Fruit fly (Drosophila melanogaster) whole organism, embryonic: ENCODE results near the gene CG2712.

Experiments used
- Awh ChIP-seq: fragments of 200-800 bp; sonication (Bioruptor generic); IDR thresholded peaks from 2 replicates; pipeline ENCODE4, ENCODE4 v1.3.6; 2022; ENCODE audit warnings: missing biosample characterization, missing genetic modification characterization
- Bdp1 ChIP-seq: fragments of 200-800 bp; sonication (Bioruptor generic); optimal IDR thresholded peaks from 3 replicates; lab custom pipeline; 2016; ENCODE audit warnings: missing biosample characterization, missing genetic modification characterization
- CG10209 ChIP-seq: fragments of 200-800 bp; sonication (Bioruptor generic); optimal IDR thresholded peaks from 3 replicates; lab custom pipeline; 2017; ENCODE audit warnings: missing biosample characterization, mild to moderate bottlenecking, missing genetic modification characterization, missing genetic modification reagents
- CG10543 ChIP-seq: fragments of 200-800 bp; sonication (Bioruptor generic); optimal IDR thresholded peaks from 3 replicates; lab custom pipeline; 2017; ENCODE audit warnings: missing biosample characterization, mild to moderate bottlenecking, missing genetic modification characterization, moderate library complexity
- CG11398 ChIP-seq: fragments of 200-800 bp; sonication (Bioruptor generic); optimal IDR thresholded peaks from 2 replicates; lab custom pipeline; 2016; ENCODE audit warnings: missing biosample characterization, missing genetic modification characterization
- CG12299 ChIP-seq: fragments of 200-800 bp; sonication (Bioruptor generic); optimal IDR thresholded peaks from 2 replicates; lab custom pipeline; 2018; ENCODE audit warnings: missing biosample characterization, mild to moderate bottlenecking, missing genetic modification characterization
- CG12391 ChIP-seq: fragments of 200-800 bp; sonication (Bioruptor generic); optimal IDR thresholded peaks from 3 replicates; lab custom pipeline; 2018; ENCODE audit warnings: missing biosample characterization, mild to moderate bottlenecking, missing genetic modification characterization, moderate library complexity
- CG13424 ChIP-seq: fragments of 200-800 bp; sonication (Bioruptor generic); optimal IDR thresholded peaks from 2 replicates; lab custom pipeline; 2019; ENCODE audit warnings: missing biosample characterization, mild to moderate bottlenecking, missing genetic modification characterization, moderate library complexity
- CG13624 ChIP-seq: fragments of 200-800 bp; sonication (Bioruptor generic); optimal IDR thresholded peaks from 2 replicates; lab custom pipeline; 2016; ENCODE audit warnings: missing biosample characterization, missing genetic modification characterization
- CG13894 ChIP-seq: fragments of 200-800 bp; sonication (Bioruptor generic); optimal IDR thresholded peaks from 3 replicates; lab custom pipeline; 2018; ENCODE audit warnings: missing biosample characterization, mild to moderate bottlenecking, missing genetic modification characterization, moderate library complexity
- CG14050 ChIP-seq: fragments of 200-800 bp; sonication (Bioruptor generic); IDR thresholded peaks from 3 replicates; pipeline ENCODE4 v1.3.6; 2022; ENCODE audit warnings: missing biosample characterization, missing genetic modification characterization
- CG15073 ChIP-seq: fragments of 200-800 bp; sonication (Bioruptor generic); optimal IDR thresholded peaks from 2 replicates; lab custom pipeline; 2016; ENCODE audit warnings: missing biosample characterization, missing genetic modification characterization
- CG15601 ChIP-seq: fragments of 200-800 bp; sonication (Bioruptor generic); optimal IDR thresholded peaks from 3 replicates; lab custom pipeline; 2019; ENCODE audit warnings: missing biosample characterization, mild to moderate bottlenecking, missing genetic modification characterization, moderate library complexity
- CG16863 ChIP-seq: fragments of 200-800 bp; sonication (Bioruptor generic); optimal IDR thresholded peaks from 3 replicates; lab custom pipeline; 2016; ENCODE audit warnings: missing biosample characterization, missing genetic modification characterization
- CG17359 ChIP-seq: fragments of 200-800 bp; sonication (Bioruptor generic); optimal IDR thresholded peaks from 3 replicates; lab custom pipeline; 2018; ENCODE audit warnings: missing biosample characterization, mild to moderate bottlenecking, missing genetic modification characterization, moderate library complexity
- CG2889 ChIP-seq: fragments of 200-800 bp; sonication (Bioruptor generic); IDR thresholded peaks from 3 replicates; pipeline ENCODE4 v1.3.6; 2022; ENCODE audit warnings: missing biosample characterization, missing genetic modification characterization
- CG34422 ChIP-seq: fragments of 200-800 bp; sonication (Bioruptor generic); IDR thresholded peaks from 3 replicates; pipeline ENCODE4 v1.3.6; 2022; ENCODE audit warnings: missing biosample characterization, missing genetic modification characterization
- CG4360 ChIP-seq: fragments of 200-800 bp; sonication (Bioruptor generic); IDR thresholded peaks from 2 replicates; pipeline ENCODE4 v1.3.6; 2022; ENCODE audit warnings: missing biosample characterization, missing genetic modification characterization
- CG4730 ChIP-seq: fragments of 200-800 bp; sonication (Bioruptor generic); IDR thresholded peaks from 2 replicates; pipeline ENCODE4 v1.3.6; 2022; ENCODE audit warnings: missing biosample characterization, missing genetic modification characterization
- CG7271 ChIP-seq: fragments of 200-800 bp; sonication (Bioruptor generic); optimal IDR thresholded peaks from 2 replicates; lab custom pipeline; 2018; ENCODE audit warnings: missing biosample characterization, mild to moderate bottlenecking, missing genetic modification characterization, moderate library complexity
- CG7357 ChIP-seq: fragments of 200-800 bp; sonication (Bioruptor generic); IDR thresholded peaks from 3 replicates; pipeline ENCODE4 v1.3.6; 2022; ENCODE audit warnings: missing biosample characterization, missing genetic modification characterization
- CG8089 ChIP-seq: fragments of 200-800 bp; sonication (Bioruptor generic); optimal IDR thresholded peaks from 3 replicates; lab custom pipeline; 2016; ENCODE audit warnings: missing biosample characterization, missing genetic modification characterization
- CG9727 ChIP-seq: fragments of 200-800 bp; sonication (Bioruptor generic); optimal IDR thresholded peaks from 3 replicates; lab custom pipeline; 2017; ENCODE audit warnings: missing biosample characterization, mild to moderate bottlenecking, missing genetic modification characterization
- CTCF ChIP-seq: fragments of 200-800 bp; sonication (Bioruptor generic); optimal IDR thresholded peaks from 2 replicates; lab custom pipeline; 2017; ENCODE audit warnings: missing biosample characterization, mild to moderate bottlenecking, missing genetic modification characterization, moderate library complexity
- Ets65A ChIP-seq: fragments of 200-800 bp; sonication (Bioruptor generic); peaks from one replicate; lab custom pipeline; 2016; ENCODE audit warnings: missing biosample characterization, missing genetic modification characterization
- HLHmδ ChIP-seq: fragments of 200-800 bp; sonication (Bioruptor generic); optimal IDR thresholded peaks from 2 replicates; lab custom pipeline; 2018; ENCODE audit warnings: missing biosample characterization, mild to moderate bottlenecking, missing genetic modification characterization, moderate library complexity
- Hr39 ChIP-seq: fragments of >200 bp; optimal IDR thresholded peaks from 2 replicates; lab custom pipeline; 2017
- Med ChIP-seq: fragments of 200-800 bp; sonication (Bioruptor generic); peaks from one replicate; lab custom pipeline; 2016; ENCODE audit warnings: missing biosample characterization, missing genetic modification characterization, mild to moderate bottlenecking, inconsistent platforms, moderate library complexity
- Meics ChIP-seq: fragments of 200-800 bp; sonication (Bioruptor generic); optimal IDR thresholded peaks from 2 replicates; lab custom pipeline; 2017; ENCODE audit warnings: missing biosample characterization, mild to moderate bottlenecking, missing genetic modification characterization
- Nf-YA ChIP-seq: fragments of 200-800 bp; sonication (Bioruptor generic); IDR thresholded peaks from 2 replicates; pipeline ENCODE4 v1.3.6; 2022; ENCODE audit warnings: missing biosample characterization, missing genetic modification characterization
- ac ChIP-seq: fragments of 200-800 bp; sonication (Bioruptor generic); optimal IDR thresholded peaks from 3 replicates; lab custom pipeline; 2017; ENCODE audit warnings: missing biosample characterization, mild to moderate bottlenecking, missing genetic modification characterization
- cg ChIP-seq: fragments of 200-800 bp; sonication (Bioruptor generic); optimal IDR thresholded peaks from 3 replicates; lab custom pipeline; 2019; ENCODE audit warnings: missing biosample characterization, mild to moderate bottlenecking, missing genetic modification characterization, moderate library complexity
- esg ChIP-seq: fragments of 200-800 bp; sonication (Bioruptor generic); conservative IDR thresholded peaks from 2 replicates; pipeline ENCODE4 v1.3.6; 2022; ENCODE audit warnings: missing biosample characterization, missing genetic modification characterization
- gem ChIP-seq: fragments of 200-800 bp; sonication (Bioruptor generic); optimal IDR thresholded peaks from 2 replicates; lab custom pipeline; 2019; ENCODE audit warnings: missing biosample characterization, mild to moderate bottlenecking, missing genetic modification characterization, moderate library complexity
- grau ChIP-seq: fragments of 200-800 bp; optimal IDR thresholded peaks from 3 replicates; lab custom pipeline; 2019; ENCODE audit warnings: missing biosample characterization, mild to moderate bottlenecking, missing genetic modification characterization, moderate library complexity
- gsb-n ChIP-seq: fragments of 200-800 bp; sonication (Bioruptor generic); optimal IDR thresholded peaks from 3 replicates; lab custom pipeline; 2018; ENCODE audit warnings: missing biosample characterization, mild to moderate bottlenecking, missing genetic modification characterization
- her ChIP-seq: fragments of 200-800 bp; sonication (Bioruptor generic); optimal IDR thresholded peaks from 2 replicates; lab custom pipeline; 2016; ENCODE audit warnings: missing biosample characterization, missing genetic modification characterization
- jing ChIP-seq: fragments of 200-800 bp; sonication (Bioruptor generic); optimal IDR thresholded peaks from 2 replicates; lab custom pipeline; 2018; ENCODE audit warnings: missing biosample characterization, mild to moderate bottlenecking, missing genetic modification characterization
- lab ChIP-seq: fragments of 200-800 bp; sonication (Bioruptor generic); optimal IDR thresholded peaks from 3 replicates; lab custom pipeline; 2017; ENCODE audit warnings: missing biosample characterization, missing genetic modification characterization, mild to moderate bottlenecking, moderate library complexity, missing genetic modification reagents
- nerfin-2 ChIP-seq: fragments of 200-800 bp; sonication (Bioruptor generic); IDR thresholded peaks from 2 replicates; pipeline ENCODE4 v1.3.6; 2022; ENCODE audit warnings: missing biosample characterization, missing genetic modification characterization; ENCODE audit not compliant: partially characterized antibody
- otp ChIP-seq: fragments of 200-800 bp; sonication (Bioruptor generic); IDR thresholded peaks from 3 replicates; pipeline ENCODE4, ENCODE4 v1.3.6; 2022; ENCODE audit warnings: missing biosample characterization, missing genetic modification characterization
- phol ChIP-seq: fragments of 200-800 bp; sonication (Bioruptor generic); optimal IDR thresholded peaks from 3 replicates; lab custom pipeline; 2018; ENCODE audit warnings: missing biosample characterization, mild to moderate bottlenecking, missing genetic modification characterization, moderate library complexity
- salm ChIP-seq: fragments of 200-800 bp; sonication (Bioruptor generic); optimal IDR thresholded peaks from 2 replicates; lab custom pipeline; 2018; ENCODE audit warnings: missing biosample characterization, mild to moderate bottlenecking, missing genetic modification characterization
- tap ChIP-seq: fragments of 200-800 bp; optimal IDR thresholded peaks from 3 replicates; lab custom pipeline; 2019; ENCODE audit warnings: missing biosample characterization, mild to moderate bottlenecking, missing genetic modification characterization, moderate library complexity
- tll ChIP-seq, 2 experiments: fragments of 200-800 bp in 1 of 2; fragments of >200 bp in 1 of 2; sonication (Bioruptor generic) in 1 of 2; optimal IDR thresholded peaks; 2 replicates each; lab custom pipeline; 2017 to 2019; ENCODE audit warnings: missing biosample characterization in 2 of 2, missing genetic modification characterization in 2 of 2, mild to moderate bottlenecking in 1 of 2, moderate library complexity in 1 of 2
- tna ChIP-seq: fragments of 200-800 bp; sonication (Bioruptor generic); IDR thresholded peaks from 2 replicates; pipeline ENCODE4 v1.3.6; 2022; ENCODE audit warnings: missing biosample characterization, missing genetic modification characterization; ENCODE audit not compliant: partially characterized antibody
- trh ChIP-seq: fragments of 200-800 bp; sonication (Bioruptor generic); optimal IDR thresholded peaks from 2 replicates; lab custom pipeline; 2016; ENCODE audit warnings: missing biosample characterization, missing genetic modification characterization
- twi ChIP-seq: fragments of 200-800 bp; optimal IDR thresholded peaks from 2 replicates; lab custom pipeline; 2019; ENCODE audit warnings: missing biosample characterization, mild to moderate bottlenecking, missing genetic modification characterization, moderate library complexity
- usp ChIP-seq: fragments of >200 bp; optimal IDR thresholded peaks from 2 replicates; lab custom pipeline; 2017; ENCODE audit warnings: missing biosample characterization, missing genetic modification characterization
- z ChIP-seq: fragments of 200-800 bp; sonication (Bioruptor generic); IDR thresholded peaks from 3 replicates; pipeline ENCODE4 v1.3.6; 2022; ENCODE audit warnings: missing biosample characterization, missing genetic modification characterization
- zen ChIP-seq: fragments of 200-800 bp; sonication (Bioruptor generic); optimal IDR thresholded peaks from 3 replicates; lab custom pipeline; 2018; ENCODE audit warnings: missing biosample characterization, mild to moderate bottlenecking, missing genetic modification characterization, moderate library complexity
- zf30C ChIP-seq: fragments of 200-800 bp; sonication (Bioruptor generic); optimal IDR thresholded peaks from 3 replicates; lab custom pipeline; 2018; ENCODE audit warnings: missing biosample characterization, mild to moderate bottlenecking, missing genetic modification characterization
- zfh2 ChIP-seq: fragments of 200-800 bp; sonication (Bioruptor generic); optimal IDR thresholded peaks from 2 replicates; lab custom pipeline; 2016; ENCODE audit warnings: missing biosample characterization, missing genetic modification characterization

The CG2712 gene

dm6 chrX:2685022-2685421 is 47.2 kb upstream of the CG2712 start (continued):
- no peak for TF ChIP-seq CG7357 (GFP tag; lab: Robert Waterston, UW)
- no peak for TF ChIP-seq CG17359 (tag; lab: Kevin White, UChicago)
- no peak for TF ChIP-seq gem (tag; lab: Kevin White, UChicago)
- no peak for TF ChIP-seq CG11398 (GFP tag; lab: Kevin White, UChicago)
- TF ChIP-seq Med (GFP tag; lab: Kevin White, UChicago), result peak; percentile 69
- TF ChIP-seq tna (GFP tag; lab: Robert Waterston, UW), result no peak
- no peak for TF ChIP-seq CG34422
- no peak for TF ChIP-seq zfh2 (GFP tag; lab: Kevin White, UChicago)
- no peak for TF ChIP-seq tll (GFP tag; optimal IDR thresholded peaks at IDR 0.05; lab: Kevin White, UChicago)
- no peak for TF ChIP-seq Nf-YA (GFP tag; lab: Robert Waterston, UW)
- no peak for TF ChIP-seq CG9727
- no peak for TF ChIP-seq gsb-n
- TF ChIP-seq cg, result no peak
- TF ChIP-seq Ets65A, result no peak
- TF ChIP-seq CG13894 (tag; lab: Kevin White, UChicago), result peak; percentile 9
- no peak for TF ChIP-seq zf30C (GFP tag; lab: Kevin White, UChicago)
- TF ChIP-seq phol (tag; lab: Kevin White, UChicago), result no peak
- no peak for TF ChIP-seq her (GFP tag; lab: Kevin White, UChicago)
- no peak for TF ChIP-seq CG4730 (GFP tag; lab: Robert Waterston, UW)
- TF ChIP-seq CG13424 (tag; lab: Kevin White, UChicago), result peak; percentile 19
- peak; percentile 6 for TF ChIP-seq Meics (GFP tag; lab: Kevin White, UChicago)
- peak; percentile 25 for TF ChIP-seq lab (GFP tag; lab: Kevin White, UChicago)
- TF ChIP-seq CG16863, result no peak
- TF ChIP-seq CG8089, result no peak
- no peak for TF ChIP-seq ac (GFP tag; lab: Kevin White, UChicago)
- TF ChIP-seq usp (GFP tag; lab: Kevin White, UChicago), result no peak
- TF ChIP-seq z (GFP tag; lab: Robert Waterston, UW), result no peak
- no peak for TF ChIP-seq CG15601 (tag; lab: Kevin White, UChicago)
- no peak for TF ChIP-seq CG10209 (GFP tag; lab: Kevin White, UChicago)
- TF ChIP-seq HLHmδ (GFP tag; lab: Kevin White, UChicago), result no peak
- no peak for TF ChIP-seq nerfin-2 (GFP tag; lab: Robert Waterston, UW)
- no peak for TF ChIP-seq CG2889 (GFP tag; lab: Robert Waterston, UW)
- no peak for TF ChIP-seq CG12299 (tag; lab: Kevin White, UChicago)
- no peak for TF ChIP-seq CG15073 (GFP tag; lab: Kevin White, UChicago)
- no peak for TF ChIP-seq CTCF (GFP tag; lab: Kevin White, UChicago)
- TF ChIP-seq CG12391 (tag; lab: Kevin White, UChicago), result no peak
- TF ChIP-seq zen (tag; lab: Kevin White, UChicago), result no peak
- peak; percentile 6 for TF ChIP-seq grau (tag; lab: Kevin White, UChicago)
- TF ChIP-seq twi (tag; lab: Kevin White, UChicago), result no peak
- no peak for TF ChIP-seq otp (GFP tag; lab: Robert Waterston, UW)
- TF ChIP-seq CG14050 (GFP tag; lab: Robert Waterston, UW), result no peak
- peak; percentile 8 for TF ChIP-seq CG10543 (GFP tag; lab: Kevin White, UChicago)
- no peak for TF ChIP-seq Bdp1 (GFP tag; lab: Kevin White, UChicago)
- no peak for TF ChIP-seq jing (GFP tag; lab: Kevin White, UChicago)
- no peak for TF ChIP-seq salm (tag; lab: Kevin White, UChicago)
- TF ChIP-seq CG13624, result no peak
- TF ChIP-seq CG4360 (GFP tag; lab: Robert Waterston, UW), result no peak
- no peak for TF ChIP-seq Awh
- no peak for TF ChIP-seq trh (GFP tag; lab: Kevin White, UChicago)
- no peak for TF ChIP-seq esg (GFP tag; lab: Robert Waterston, UW)
- TF ChIP-seq tap (tag; lab: Kevin White, UChicago), result no peak
- TF ChIP-seq Hr39, result no peak
- no peak for TF ChIP-seq CG7271 (tag; lab: Kevin White, UChicago)
